Worm (Caenorhabditis elegans) whole organism, midembryonic: Measurements from ENCODE around the gene clec-158.

ENCODE experiments used
- T22C8.4 ChIP-seq: fragments of 200-800 bp; sonication (Bioruptor generic); IDR thresholded peaks from 2 replicates; pipeline ENCODE4 v1.3.6; 2022; ENCODE audit warnings: missing genetic modification characterization, missing compliant biosample characterization
- cog-1 ChIP-seq: sonication (generic microtip); optimal IDR thresholded peaks from 2 replicates; lab custom pipeline; 2016; ENCODE audit warnings: missing genetic modification characterization, missing compliant biosample characterization
- flt-1 ChIP-seq: fragments of 200-800 bp; sonication (Bioruptor generic); IDR thresholded peaks from 2 replicates; pipeline ENCODE4 v1.3.6; 2022; ENCODE audit warnings: missing genetic modification characterization, missing compliant biosample characterization
- klf-2 ChIP-seq: fragments of 200-800 bp; sonication (Bioruptor generic); conservative IDR thresholded peaks from 2 replicates; pipeline ENCODE4 v1.3.6; 2022; ENCODE audit warnings: missing genetic modification reagents, missing genetic modification characterization, missing compliant biosample characterization
- med-1 ChIP-seq: sonication (generic microtip); optimal IDR thresholded peaks from 2 replicates; lab custom pipeline; 2017; ENCODE audit warnings: missing genetic modification characterization, mild to moderate bottlenecking, missing compliant biosample characterization, antibody characterized with exemption, missing genetic modification reagents; ENCODE audit not compliant: insufficient read depth
- ref-1 ChIP-seq: fragments of 200-800 bp; sonication (Bioruptor generic); conservative IDR thresholded peaks from 2 replicates; pipeline ENCODE4 v1.3.6; 2022; ENCODE audit warnings: missing genetic modification reagents, missing genetic modification characterization, missing compliant biosample characterization
- tab-1 ChIP-seq: fragments of 200-800 bp; sonication (Bioruptor generic); IDR thresholded peaks from 2 replicates; pipeline ENCODE4 v1.3.6; 2022; ENCODE audit warnings: missing genetic modification characterization, missing compliant biosample characterization
- ztf-23 ChIP-seq: fragments of 200-800 bp; sonication (Bioruptor generic); IDR thresholded peaks from 2 replicates; pipeline ENCODE4 v1.3.6; 2022; ENCODE audit warnings: missing genetic modification reagents, missing genetic modification characterization, missing compliant biosample characterization
- ztf-29 ChIP-seq: fragments of 200-800 bp; sonication (Bioruptor generic); IDR thresholded peaks from 2 replicates; pipeline ENCODE4 v1.3.6; 2022; ENCODE audit warnings: missing genetic modification reagents, missing genetic modification characterization, missing compliant biosample characterization

DNA sequence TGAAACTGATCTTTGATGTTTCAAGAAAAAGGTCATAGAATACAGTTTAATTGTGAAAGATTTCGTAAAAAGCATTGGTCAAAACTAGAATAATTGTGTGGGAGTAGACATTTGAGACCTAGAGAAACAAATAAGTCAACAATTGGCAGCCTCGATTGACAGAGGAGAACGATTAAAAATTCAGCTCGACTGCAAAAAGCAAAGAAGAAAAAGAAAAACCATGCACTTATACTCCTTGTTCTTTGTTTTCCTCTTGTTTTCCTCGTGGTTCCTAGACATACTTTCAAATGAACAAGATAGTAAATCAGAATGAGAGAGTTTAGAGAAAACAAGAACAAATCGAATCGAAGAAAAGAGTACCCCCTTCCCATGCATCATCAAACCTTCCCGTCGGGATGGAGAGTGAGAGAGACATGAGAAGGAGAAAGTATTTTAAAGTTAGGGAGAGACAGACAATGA, 2.0 kb downstream of the clec-158 start:
- no peak for TF ChIP-seq med-1 (GFP tag; lab: Kevin White, UChicago)
- TF ChIP-seq ref-1 (GFP tag; lab: Robert Waterston, UW), result no peak
- no peak for TF ChIP-seq T22C8.4 (GFP tag; lab: Robert Waterston, UW)
- no peak for TF ChIP-seq tab-1 (GFP tag; lab: Robert Waterston, UW)
- no peak for TF ChIP-seq cog-1
- TF ChIP-seq klf-2 (GFP tag; lab: Robert Waterston, UW), result no peak
- no peak for TF ChIP-seq ztf-29 (GFP tag; lab: Robert Waterston, UW)
- TF ChIP-seq flt-1 (GFP tag; lab: Robert Waterston, UW), result no peak
- no peak for TF ChIP-seq ztf-23 (GFP tag; lab: Robert Waterston, UW)
